Comparison of ENCODE assay signal across 3 fruit fly cellular contexts in the genomic region with DNA sequence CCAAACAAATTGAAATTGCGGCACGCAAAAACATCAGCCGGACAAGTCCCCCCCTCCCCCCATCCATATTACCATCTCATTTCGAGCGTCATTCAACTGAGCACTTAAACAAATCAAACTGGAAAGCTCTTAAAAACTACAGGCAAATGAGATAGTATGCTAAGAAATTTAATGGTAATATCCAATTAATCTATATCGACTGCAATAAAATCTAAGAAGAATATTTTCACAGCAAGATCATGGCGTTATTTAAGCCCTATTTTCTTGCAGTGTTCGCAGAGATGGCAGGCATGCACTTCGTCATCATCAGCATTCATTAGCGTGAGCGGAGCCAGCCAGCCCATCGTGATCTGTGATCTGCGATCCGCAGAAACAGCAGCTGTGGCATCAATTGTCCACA.
TF ChIP-seq lines count a peak whose summit lies in the region.

No protein-coding gene starts in this region.

TF ChIP-seq in whole organism, embryonic, 481 proteins besides CTCF, POLR2A, EP300 and RAD21 (continued from another document):
- TF ChIP-seq Ptx1 (GFP tag; IDR thresholded peaks at IDR 0.05; lab: Robert Waterston, UW) = peak; percentile 35; the same call in 1 of the 2 replicates
- peak; percentile 42 for TF ChIP-seq gem (tag; optimal IDR thresholded peaks at IDR 0.05; lab: Kevin White, UChicago)
- TF ChIP-seq row (GFP tag; IDR thresholded peaks at IDR 0.05; lab: Robert Waterston, UW) = peak; percentile 37; the same call in 1 of the 3 replicates
- TF ChIP-seq CG9609 (GFP tag; optimal IDR thresholded peaks at IDR 0.05; lab: Kevin White, UChicago) = no peak
- TF ChIP-seq CG2712 (tag; optimal IDR thresholded peaks at IDR 0.05; lab: Kevin White, UChicago) = peak; percentile 20
- TF ChIP-seq Awh (GFP tag; IDR thresholded peaks at IDR 0.05; lab: Robert Waterston, UW) = 0 out of 2 replicates have a peak, but pooled peaks have one; percentile 22
- peak; percentile 6; the same call in 1 of the 3 replicates for TF ChIP-seq dysf (GFP tag; IDR thresholded peaks at IDR 0.05; lab: Robert Waterston, UW)
- TF ChIP-seq Hr51 (GFP tag; optimal IDR thresholded peaks at IDR 0.05; lab: Kevin White, UChicago) = peak in 1 of 2 experiments; percentile 56
- peak; percentile 11 to 38 for TF ChIP-seq bsh (GFP tag; optimal IDR thresholded peaks at IDR 0.05; lab: Kevin White, UChicago)
- TF ChIP-seq CG12391 (tag; optimal IDR thresholded peaks at IDR 0.05; lab: Kevin White, UChicago) = peak; percentile 15
- TF ChIP-seq Adf1 (GFP tag; IDR thresholded peaks at IDR 0.05; lab: Robert Waterston, UW) = no peak
- peak; percentile 18; the same call in 1 of the 2 replicates for TF ChIP-seq CG14667 (GFP tag; IDR thresholded peaks at IDR 0.05; lab: Robert Waterston, UW)
- peak; percentile 19 for TF ChIP-seq fd96Cb (tag; optimal IDR thresholded peaks at IDR 0.05; lab: Kevin White, UChicago)
- TF ChIP-seq CG18011 (GFP tag; optimal IDR thresholded peaks at IDR 0.05; lab: Kevin White, UChicago) = no peak
- TF ChIP-seq sr (GFP tag; IDR thresholded peaks at IDR 0.05; lab: Robert Waterston, UW) = 0 out of 3 replicates have a peak, but pooled peaks have one; percentile 23
- peak; percentile 41; the same call in 1 of the 3 replicates for TF ChIP-seq zfh1 (GFP tag; IDR thresholded peaks at IDR 0.05; lab: Robert Waterston, UW)
- peak; percentile 7; the same call in 1 of the 2 replicates for TF ChIP-seq CG32772 (GFP tag; IDR thresholded peaks at IDR 0.05; lab: Robert Waterston, UW)
- TF ChIP-seq Oli (tag; optimal IDR thresholded peaks at IDR 0.05; lab: Kevin White, UChicago) = peak; percentile 21
- TF ChIP-seq phol (tag; optimal IDR thresholded peaks at IDR 0.05; lab: Kevin White, UChicago) = peak; percentile 25
- 0 out of 2 replicates have a peak, but pooled peaks have one; percentile 25 for TF ChIP-seq H2.0 (GFP tag; IDR thresholded peaks at IDR 0.05; lab: Robert Waterston, UW)
- TF ChIP-seq sisA (GFP tag; IDR thresholded peaks at IDR 0.05; lab: Robert Waterston, UW) = peak; percentile 54; the same call in 1 of the 2 replicates
- TF ChIP-seq chif (GFP tag; optimal IDR thresholded peaks at IDR 0.05; lab: Kevin White, UChicago) = peak in 1 of 2 experiments; percentile 4
- peak; percentile 49 for TF ChIP-seq CG1603 (tag; optimal IDR thresholded peaks at IDR 0.05; lab: Kevin White, UChicago)
- no peak for TF ChIP-seq zfh2 (GFP tag; optimal IDR thresholded peaks at IDR 0.05; lab: Kevin White, UChicago)
- 0 out of 3 replicates have a peak, but pooled peaks have one; percentile 20 for TF ChIP-seq CG17361 (GFP tag; IDR thresholded peaks at IDR 0.05; lab: Robert Waterston, UW)
TF ChIP-seq in whole organism, embryonic: peak in this region for 33.

TF ChIP-seq in whole organism, prepupa, 60 proteins besides CTCF, POLR2A, EP300 and RAD21 (continued from another document):
- TF ChIP-seq fd59A (GFP tag; optimal IDR thresholded peaks at IDR 0.05; lab: Kevin White, UChicago) (peak; percentile 71), Hr38 (GFP tag; optimal IDR thresholded peaks at IDR 0.05; lab: Kevin White, UChicago) (no peak), Hr4 (GFP tag; optimal IDR thresholded peaks at IDR 0.05; lab: Kevin White, UChicago) (peak; percentile 73), CG10669 (GFP tag; optimal IDR thresholded peaks at IDR 0.05; lab: Kevin White, UChicago) (peak; percentile 80), CG11294 (GFP tag; IDR thresholded peaks at IDR 0.05; lab: Robert Waterston, UW) (peak; percentile 25; the same call in 1 of the 2 replicates), dac (GFP tag; optimal IDR thresholded peaks at IDR 0.05; lab: Kevin White, UChicago) (peak; percentile 51), pdm3 (GFP tag; optimal IDR thresholded peaks at IDR 0.05; lab: Kevin White, UChicago) (peak; percentile 85), net (GFP tag; optimal IDR thresholded peaks at IDR 0.05; lab: Kevin White, UChicago) (peak; percentile 83), CG8319 (GFP tag; optimal IDR thresholded peaks at IDR 0.05; lab: Kevin White, UChicago) (peak; percentile 42), spab (GFP tag; optimal IDR thresholded peaks at IDR 0.05; lab: Kevin White, UChicago) (peak; percentile 62), Gug (GFP tag; IDR thresholded peaks at IDR 0.05; lab: Robert Waterston, UW) (peak; percentile 59), CG3032 (tag; optimal IDR thresholded peaks at IDR 0.05; lab: Kevin White, UChicago) (peak; percentile 73), Sox14 (GFP tag; optimal IDR thresholded peaks at IDR 0.05; lab: Kevin White, UChicago) (peak; percentile 82), CG16779 (tag; optimal IDR thresholded peaks at IDR 0.05; lab: Kevin White, UChicago) (peak; percentile 26), CG34406 (GFP tag; optimal IDR thresholded peaks at IDR 0.05; lab: Kevin White, UChicago) (peak; percentile 75), Hr39 (GFP tag; optimal IDR thresholded peaks at IDR 0.05; lab: Kevin White, UChicago) (peak; percentile 77), CG31627 (GFP tag; optimal IDR thresholded peaks at IDR 0.05; lab: Kevin White, UChicago) (peak; percentile 74), lz (GFP tag; optimal IDR thresholded peaks at IDR 0.05; lab: Kevin White, UChicago) (peak; percentile 77), Eip78C (GFP tag; lab: Kevin White, UChicago) (peak; percentile 95), eg (GFP tag; IDR thresholded peaks at IDR 0.05; lab: Robert Waterston, UW) (peak; percentile 75; the same call in 2 of the 3 replicates), svp (GFP tag; lab: Kevin White, UChicago) (peak; percentile 91), CG1621 (tag; optimal IDR thresholded peaks at IDR 0.05; lab: Kevin White, UChicago) (peak; percentile 66), topi (GFP tag; optimal IDR thresholded peaks at IDR 0.05; lab: Kevin White, UChicago) (peak; percentile 82), CG32006 (GFP tag; optimal IDR thresholded peaks at IDR 0.05; lab: Kevin White, UChicago) (peak; percentile 76), Met (GFP tag; optimal IDR thresholded peaks at IDR 0.05; lab: Kevin White, UChicago) (peak; percentile 84), ss (GFP tag; optimal IDR thresholded peaks at IDR 0.05; lab: Kevin White, UChicago) (peak; percentile 50 to 74), fd85E (GFP tag; optimal IDR thresholded peaks at IDR 0.05; lab: Kevin White, UChicago) (no peak), CG8119 (GFP tag; IDR thresholded peaks at IDR 0.05; lab: Robert Waterston, UW) (peak; percentile 77), CG9139 (GFP tag; optimal IDR thresholded peaks at IDR 0.05; lab: Kevin White, UChicago) (peak; percentile 40), acj6 (GFP tag; optimal IDR thresholded peaks at IDR 0.05; lab: Kevin White, UChicago) (peak; percentile 85), vri (GFP tag; optimal IDR thresholded peaks at IDR 0.05; lab: Kevin White, UChicago) (peak; percentile 52), cyc (GFP tag; optimal IDR thresholded peaks at IDR 0.05; lab: Kevin White, UChicago) (peak; percentile 83), Ets96B (tag; optimal IDR thresholded peaks at IDR 0.05; lab: Kevin White, UChicago) (peak; percentile 79), Blimp-1 (GFP tag; optimal IDR thresholded peaks at IDR 0.05; lab: Kevin White, UChicago) (no peak), CG10631 (GFP tag; optimal IDR thresholded peaks at IDR 0.05; lab: Kevin White, UChicago) (peak; percentile 83), CG11902 (GFP tag; optimal IDR thresholded peaks at IDR 0.05; lab: Kevin White, UChicago) (peak; percentile 78), Sox102F (GFP tag; optimal IDR thresholded peaks at IDR 0.05; lab: Kevin White, UChicago) (peak; percentile 81), CG15336 (GFP tag; IDR thresholded peaks at IDR 0.05; lab: Robert Waterston, UW) (peak; percentile 75), Eip93F (GFP tag; optimal IDR thresholded peaks at IDR 0.05; lab: Kevin White, UChicago) (no peak)

TF ChIP-seq in whole organism, wandering third instar larva, 38 proteins besides CTCF, POLR2A, EP300 and RAD21 (continued from another document):
- TF ChIP-seq ey (GFP tag; optimal IDR thresholded peaks at IDR 0.05; lab: Kevin White, UChicago) (peak; percentile 71), Rel (GFP tag; optimal IDR thresholded peaks at IDR 0.05; lab: Kevin White, UChicago) (no peak), Rel (tag; optimal IDR thresholded peaks at IDR 0.05; lab: Kevin White, UChicago) (no peak), Sp1 (GFP tag; optimal IDR thresholded peaks at IDR 0.05; lab: Kevin White, UChicago) (peak; percentile 52), jim (GFP tag; optimal IDR thresholded peaks at IDR 0.05; lab: Kevin White, UChicago) (no peak), usp (GFP tag; optimal IDR thresholded peaks at IDR 0.05; lab: Kevin White, UChicago) (no peak), dmrt93B (GFP tag; optimal IDR thresholded peaks at IDR 0.05; lab: Kevin White, UChicago) (peak; percentile 32), tai (GFP tag; optimal IDR thresholded peaks at IDR 0.05; lab: Kevin White, UChicago) (no peak), Myc (optimal IDR thresholded peaks at IDR 0.05; lab: Kevin White, UChicago) (no peak), dsf (GFP tag; optimal IDR thresholded peaks at IDR 0.05; lab: Kevin White, UChicago; ENCODE audit: borderline replicate concordance) (no peak)
